Fruit fly (Drosophila melanogaster) whole organism, embryonic: ENCODE data around the gene STUB1.

Experiments used
- ATbp ChIP-seq: fragments of 200-800 bp; sonication (Bioruptor generic); optimal IDR thresholded peaks from 2 replicates; lab custom pipeline; 2017; ENCODE audit warnings: missing biosample characterization, mild to moderate bottlenecking, missing genetic modification characterization, missing genetic modification reagents
- Ada2b ChIP-seq: fragments of 200-800 bp; sonication (Bioruptor generic); IDR thresholded peaks from 2 replicates; pipeline ENCODE4 v1.3.6; 2022; ENCODE audit warnings: missing biosample characterization, missing genetic modification characterization
- Asciz ChIP-seq: fragments of 200-800 bp; sonication (Bioruptor generic); optimal IDR thresholded peaks from 2 replicates; lab custom pipeline; 2017; ENCODE audit warnings: missing biosample characterization, mild to moderate bottlenecking, missing genetic modification characterization, missing genetic modification reagents
- Awh ChIP-seq: fragments of 200-800 bp; sonication (Bioruptor generic); IDR thresholded peaks from 2 replicates; pipeline ENCODE4, ENCODE4 v1.3.6; 2022; ENCODE audit warnings: missing biosample characterization, missing genetic modification characterization
- Bgb ChIP-seq: fragments of 200-800 bp; sonication (Bioruptor generic); IDR thresholded peaks from 2 replicates; pipeline ENCODE4 v1.3.6; 2022; ENCODE audit warnings: missing biosample characterization, missing genetic modification characterization; ENCODE audit not compliant: partially characterized antibody
- Blimp-1 ChIP-seq: fragments of 200-800 bp; sonication (Bioruptor generic); optimal IDR thresholded peaks from 3 replicates; lab custom pipeline; 2018; ENCODE audit warnings: missing biosample characterization, missing genetic modification characterization, mild to moderate bottlenecking, moderate library complexity, missing genetic modification reagents
- BtbVII ChIP-seq: fragments of 200-800 bp; sonication (Bioruptor generic); optimal IDR thresholded peaks from 3 replicates; lab custom pipeline; 2017; ENCODE audit warnings: missing biosample characterization, mild to moderate bottlenecking, missing genetic modification characterization
- CG10267 ChIP-seq: fragments of 200-800 bp; sonication (Bioruptor generic); optimal IDR thresholded peaks from 2 replicates; lab custom pipeline; 2018; ENCODE audit warnings: missing biosample characterization, mild to moderate bottlenecking, missing genetic modification characterization, moderate library complexity
- CG10462 ChIP-seq: fragments of 200-800 bp; sonication (Bioruptor generic); optimal IDR thresholded peaks from 2 replicates; lab custom pipeline; 2016; ENCODE audit warnings: missing biosample characterization, missing genetic modification characterization
- CG10565 ChIP-seq: fragments of 200-800 bp; sonication (Bioruptor generic); optimal IDR thresholded peaks from 3 replicates; lab custom pipeline; 2016; ENCODE audit warnings: missing biosample characterization, mild to moderate bottlenecking, missing genetic modification characterization
- CG11093 ChIP-seq: fragments of 200-800 bp; sonication (Bioruptor generic); IDR thresholded peaks from 3 replicates; pipeline ENCODE4 v1.3.6; 2022; ENCODE audit warnings: missing biosample characterization, missing genetic modification characterization
- CG11247 ChIP-seq: fragments of 200-800 bp; sonication (Bioruptor generic); IDR thresholded peaks from 2 replicates; pipeline ENCODE4 v1.3.6; 2022; ENCODE audit warnings: missing biosample characterization, missing genetic modification characterization
- CG11560 ChIP-seq: fragments of 200-800 bp; sonication (Bioruptor generic); IDR thresholded peaks from 3 replicates; pipeline ENCODE4 v1.3.6; 2022; ENCODE audit warnings: missing biosample characterization, missing genetic modification characterization
- CG12219 ChIP-seq: fragments of 200-800 bp; sonication (Bioruptor generic); optimal IDR thresholded peaks from 3 replicates; lab custom pipeline; 2018; ENCODE audit warnings: missing biosample characterization, mild to moderate bottlenecking, missing genetic modification characterization
- CG13775 ChIP-seq: fragments of 200-800 bp; sonication (Bioruptor generic); optimal IDR thresholded peaks from 3 replicates; lab custom pipeline; 2017; ENCODE audit warnings: missing biosample characterization, mild to moderate bottlenecking, missing genetic modification characterization
- CG16779 ChIP-seq: fragments of 200-800 bp; sonication (Bioruptor generic); IDR thresholded peaks from 2 replicates; pipeline ENCODE4 v1.3.6; 2022; ENCODE audit warnings: missing biosample characterization, missing genetic modification characterization
- CG17802 ChIP-seq: fragments of 200-800 bp; sonication (Bioruptor generic); optimal IDR thresholded peaks from 2 replicates; lab custom pipeline; 2018; ENCODE audit warnings: missing biosample characterization, mild to moderate bottlenecking, missing genetic modification characterization, moderate library complexity
- CG3281 ChIP-seq: fragments of 200-800 bp; sonication (Bioruptor generic); optimal IDR thresholded peaks from 3 replicates; lab custom pipeline; 2017; ENCODE audit warnings: missing biosample characterization, mild to moderate bottlenecking, missing genetic modification characterization
- CG3838 ChIP-seq: fragments of 200-800 bp; sonication (Bioruptor generic); optimal IDR thresholded peaks from 3 replicates; lab custom pipeline; 2016; ENCODE audit warnings: missing biosample characterization, missing genetic modification characterization
- CG3995 ChIP-seq: fragments of 200-800 bp; sonication (Bioruptor generic); optimal IDR thresholded peaks from 3 replicates; lab custom pipeline; 2016; ENCODE audit warnings: missing biosample characterization, missing genetic modification characterization
- CG4328 ChIP-seq: fragments of 200-800 bp; sonication (Bioruptor generic); optimal IDR thresholded peaks from 3 replicates; lab custom pipeline; 2017; ENCODE audit warnings: missing biosample characterization, missing genetic modification reagents, missing genetic modification characterization
- CG4404 ChIP-seq: fragments of 200-800 bp; sonication (Bioruptor generic); IDR thresholded peaks from 2 replicates; pipeline ENCODE4 v1.3.6; 2022; ENCODE audit warnings: missing biosample characterization, missing genetic modification characterization
- CG5245 ChIP-seq: fragments of 200-800 bp; sonication (Bioruptor generic); optimal IDR thresholded peaks from 3 replicates; lab custom pipeline; 2016; ENCODE audit warnings: missing biosample characterization, missing genetic modification characterization
- CG7357 ChIP-seq: fragments of 200-800 bp; sonication (Bioruptor generic); IDR thresholded peaks from 3 replicates; pipeline ENCODE4 v1.3.6; 2022; ENCODE audit warnings: missing biosample characterization, missing genetic modification characterization
- CG8359 ChIP-seq: fragments of 200-800 bp; sonication (Bioruptor generic); optimal IDR thresholded peaks from 2 replicates; lab custom pipeline; 2017; ENCODE audit warnings: missing biosample characterization, mild to moderate bottlenecking, missing genetic modification characterization, borderline replicate concordance
- CG8478 ChIP-seq: fragments of >200 bp; optimal IDR thresholded peaks from 2 replicates; lab custom pipeline; 2018
- Dip3 ChIP-seq: fragments of 200-800 bp; sonication (Bioruptor generic); optimal IDR thresholded peaks from 3 replicates; lab custom pipeline; 2016; ENCODE audit warnings: missing biosample characterization, missing genetic modification characterization
- Dp ChIP-seq: fragments of 200-800 bp; sonication (Bioruptor generic); optimal IDR thresholded peaks from 2 replicates; lab custom pipeline; 2018; ENCODE audit warnings: missing biosample characterization, mild to moderate bottlenecking, missing genetic modification characterization, moderate library complexity
- HmgD ChIP-seq: fragments of 200-800 bp; sonication (Bioruptor generic); optimal IDR thresholded peaks from 3 replicates; lab custom pipeline; 2016; ENCODE audit warnings: missing biosample characterization, missing genetic modification characterization
- Hmr ChIP-seq: fragments of 200-800 bp; sonication (Bioruptor generic); optimal IDR thresholded peaks from 3 replicates; lab custom pipeline; 2017; ENCODE audit warnings: mild to moderate bottlenecking, missing biosample characterization, missing genetic modification reagents, missing genetic modification characterization
- Hmx ChIP-seq: fragments of 200-800 bp; sonication (Bioruptor generic); optimal IDR thresholded peaks from 2 replicates; lab custom pipeline; 2016; ENCODE audit warnings: missing biosample characterization, missing genetic modification characterization
- Hr51 ChIP-seq, 2 experiments: fragments of 200-800 bp; sonication (Bioruptor generic); optimal IDR thresholded peaks; 2 replicates in 1 of 2; 3 replicates in 1 of 2; lab custom pipeline; 2016 to 2018; ENCODE audit warnings: missing biosample characterization in 2 of 2, missing genetic modification characterization in 2 of 2, mild to moderate bottlenecking in 1 of 2, moderate library complexity in 1 of 2
- Nf-YC ChIP-seq: fragments of 200-800 bp; optimal IDR thresholded peaks from 3 replicates; lab custom pipeline; 2019; ENCODE audit warnings: missing biosample characterization, mild to moderate bottlenecking, missing genetic modification characterization, moderate library complexity
- Stat92E ChIP-seq, 3 experiments: fragments of >200 bp in 2 of 3; fragments of 200-800 bp in 1 of 3; sonication (Bioruptor generic) in 1 of 3; optimal IDR thresholded peaks; 2 replicates each; lab custom pipeline; 2017 to 2019; ENCODE audit warnings: missing biosample characterization in 3 of 3, missing genetic modification characterization in 3 of 3, mild to moderate bottlenecking in 1 of 3, moderate library complexity in 1 of 3
- ab ChIP-seq: fragments of 200-800 bp; sonication (Bioruptor generic); optimal IDR thresholded peaks from 2 replicates; lab custom pipeline; 2016; ENCODE audit warnings: missing biosample characterization, missing genetic modification characterization
- amos ChIP-seq: fragments of 200-800 bp; sonication (Bioruptor generic); IDR thresholded peaks from 2 replicates; pipeline ENCODE4 v1.3.6; 2022; ENCODE audit warnings: missing biosample characterization, missing genetic modification characterization; ENCODE audit not compliant: partially characterized antibody
- aop ChIP-seq: fragments of 200-800 bp; sonication (Bioruptor generic); IDR thresholded peaks from 2 replicates; pipeline ENCODE4 v1.3.6; 2022; ENCODE audit warnings: missing biosample characterization, missing genetic modification characterization
- chif ChIP-seq, 2 experiments: fragments of 200-800 bp; sonication (Bioruptor generic); optimal IDR thresholded peaks; 3 replicates each; lab custom pipeline; 2016; ENCODE audit warnings: missing biosample characterization in 2 of 2, missing genetic modification characterization in 2 of 2
- chn ChIP-seq: fragments of 200-800 bp; sonication (Bioruptor generic); optimal IDR thresholded peaks from 2 replicates; lab custom pipeline; 2016; ENCODE audit warnings: missing biosample characterization, missing genetic modification characterization
- croc ChIP-seq: fragments of 200-800 bp; sonication (Bioruptor generic); conservative IDR thresholded peaks from 3 replicates; pipeline ENCODE4 v1.3.6; 2022; ENCODE audit warnings: missing biosample characterization, missing genetic modification characterization
- ems ChIP-seq: fragments of 200-800 bp; sonication (Bioruptor generic); optimal IDR thresholded peaks from 3 replicates; lab custom pipeline; 2016; ENCODE audit warnings: missing biosample characterization, missing genetic modification characterization
- gsb ChIP-seq: fragments of 200-800 bp; sonication (Bioruptor generic); IDR thresholded peaks from 2 replicates; pipeline ENCODE4 v1.3.6; 2022; ENCODE audit warnings: missing biosample characterization, missing genetic modification characterization
- gt ChIP-seq: fragments of 200-800 bp; sonication (Bioruptor generic); IDR thresholded peaks from 2 replicates; pipeline ENCODE4 v1.3.6; 2022; ENCODE audit warnings: missing biosample characterization, missing genetic modification characterization
- sim ChIP-seq: fragments of 200-800 bp; sonication (Bioruptor generic); IDR thresholded peaks from 2 replicates; pipeline ENCODE4 v1.3.6; 2022; ENCODE audit warnings: missing biosample characterization, missing genetic modification characterization
- slp2 ChIP-seq: fragments of 200-800 bp; sonication (Bioruptor generic); optimal IDR thresholded peaks from 2 replicates; lab custom pipeline; 2016; ENCODE audit warnings: missing biosample characterization, missing genetic modification characterization
- sqz ChIP-seq: fragments of 200-800 bp; sonication (Bioruptor generic); optimal IDR thresholded peaks from 3 replicates; lab custom pipeline; 2018; ENCODE audit warnings: missing biosample characterization, mild to moderate bottlenecking, missing genetic modification characterization
- tio ChIP-seq: fragments of 200-800 bp; sonication (Bioruptor generic); optimal IDR thresholded peaks from 2 replicates; lab custom pipeline; 2017; ENCODE audit warnings: missing biosample characterization, missing genetic modification characterization, inconsistent platforms
- tna ChIP-seq: fragments of 200-800 bp; sonication (Bioruptor generic); IDR thresholded peaks from 2 replicates; pipeline ENCODE4 v1.3.6; 2022; ENCODE audit warnings: missing biosample characterization, missing genetic modification characterization; ENCODE audit not compliant: partially characterized antibody
- toy ChIP-seq: fragments of 200-800 bp; sonication (Bioruptor generic); IDR thresholded peaks from 2 replicates; pipeline ENCODE4 v1.3.6; 2022; ENCODE audit warnings: missing biosample characterization, missing genetic modification characterization

Gene STUB1

dm6 chr2L:10387869-10388726, 49.2 kb upstream of the STUB1 start, which contains the start of gene da (continued):
- TF ChIP-seq Bgb (GFP tag; lab: Robert Waterston, UW) (peak; percentile 49; the same call in 1 of the 2 replicates), Stat92E (GFP tag; optimal IDR thresholded peaks at IDR 0.05; lab: Kevin White, UChicago) (no peak), CG10267 (tag; lab: Kevin White, UChicago) (peak; percentile 64), ab (no peak), Blimp-1 (no peak), Asciz (GFP tag; lab: Kevin White, UChicago) (peak; percentile 23), ems (GFP tag; lab: Kevin White, UChicago) (peak; percentile 46), CG4404 (GFP tag; lab: Robert Waterston, UW) (no peak), Dip3 (peak; percentile 45), CG3838 (GFP tag; lab: Kevin White, UChicago) (no peak), ATbp (no peak), CG8359 (no peak), Ada2b (peak; percentile 61), Hr51 (GFP tag; optimal IDR thresholded peaks at IDR 0.05; lab: Kevin White, UChicago) (peak; percentile 39 to 46), CG5245 (GFP tag; lab: Kevin White, UChicago) (peak; percentile 9), CG11560 (tag; lab: Robert Waterston, UW) (no peak), CG17802 (tag; lab: Kevin White, UChicago) (peak; percentile 95), slp2 (GFP tag; lab: Kevin White, UChicago) (peak; percentile 36), gt (GFP tag; lab: Robert Waterston, UW) (no peak), Dp (GFP tag; lab: Kevin White, UChicago) (peak; percentile 14), gsb (GFP tag; lab: Robert Waterston, UW) (no peak), Hmr (GFP tag; lab: Kevin White, UChicago) (peak; percentile 63), aop (no peak), HmgD (GFP tag; lab: Kevin White, UChicago) (peak; percentile 53), chn (GFP tag; lab: Kevin White, UChicago) (peak; percentile 46), CG4328 (GFP tag; lab: Kevin White, UChicago) (no peak), CG3995 (GFP tag; lab: Kevin White, UChicago) (peak; percentile 63), toy (GFP tag; lab: Robert Waterston, UW) (no peak), Nf-YC (peak; percentile 52), chif (GFP tag; optimal IDR thresholded peaks at IDR 0.05; lab: Kevin White, UChicago) (peak; percentile 44 to 55), sqz (GFP tag; lab: Kevin White, UChicago) (no peak), Hmx (GFP tag; lab: Kevin White, UChicago) (peak; percentile 49), CG10462 (GFP tag; lab: Kevin White, UChicago) (peak; percentile 10), CG8478 (lab: Kevin White, UChicago) (no peak), CG7357 (GFP tag; lab: Robert Waterston, UW) (peak; percentile 97), croc (GFP tag; lab: Robert Waterston, UW) (no peak), amos (peak; percentile 66; the same call in 1 of the 2 replicates), BtbVII (GFP tag; lab: Kevin White, UChicago) (peak; percentile 19), Awh (peak; percentile 52; the same call in 1 of the 2 replicates), CG11093 (GFP tag; lab: Robert Waterston, UW) (no peak), CG10565 (no peak), CG11247 (GFP tag; lab: Robert Waterston, UW) (peak; percentile 54; the same call in 1 of the 2 replicates), CG13775 (GFP tag; lab: Kevin White, UChicago) (peak; percentile 49), sim (GFP tag; lab: Robert Waterston, UW) (no peak), CG12219 (GFP tag; lab: Kevin White, UChicago) (peak; percentile 39), tna (GFP tag; lab: Robert Waterston, UW) (peak; percentile 13; the same call in 1 of the 2 replicates), tio (GFP tag; lab: Kevin White, UChicago) (no peak), CG3281 (GFP tag; lab: Kevin White, UChicago) (peak; percentile 10), CG16779 (GFP tag; lab: Robert Waterston, UW) (no peak)
